Worm (Caenorhabditis elegans) whole organism, midembryonic: ENCODE measurements around the gene ugt-9.

Experiments
- T22C8.4 ChIP-seq: fragments of 200-800 bp; sonication (Bioruptor generic); IDR thresholded peaks from 2 replicates; pipeline ENCODE4 v1.3.6; 2022; ENCODE audit warnings: missing genetic modification characterization, missing compliant biosample characterization
- flt-1 ChIP-seq: fragments of 200-800 bp; sonication (Bioruptor generic); IDR thresholded peaks from 2 replicates; pipeline ENCODE4 v1.3.6; 2022; ENCODE audit warnings: missing genetic modification characterization, missing compliant biosample characterization
- klf-2 ChIP-seq: fragments of 200-800 bp; sonication (Bioruptor generic); conservative IDR thresholded peaks from 2 replicates; pipeline ENCODE4 v1.3.6; 2022; ENCODE audit warnings: missing genetic modification reagents, missing genetic modification characterization, missing compliant biosample characterization
- ref-1 ChIP-seq: fragments of 200-800 bp; sonication (Bioruptor generic); conservative IDR thresholded peaks from 2 replicates; pipeline ENCODE4 v1.3.6; 2022; ENCODE audit warnings: missing genetic modification reagents, missing genetic modification characterization, missing compliant biosample characterization

ce11 chrV:4924618-4925017 lies 28.8 kb downstream of the ugt-9 start, which contains the start of gene srh-20:
- no peak for TF ChIP-seq T22C8.4 (GFP tag; lab: Robert Waterston, UW)
- TF ChIP-seq flt-1 (GFP tag; lab: Robert Waterston, UW) = no peak
- no peak for TF ChIP-seq klf-2
- no peak for TF ChIP-seq ref-1 (GFP tag; lab: Robert Waterston, UW)
